Fruit fly (Drosophila melanogaster) whole organism, pupa: ENCODE data around the gene Egfrap.

Experiments used
- CG10348 ChIP-seq: fragments of 200-800 bp; sonication (Bioruptor generic); IDR thresholded peaks from 2 replicates; pipeline ENCODE4 v1.3.6; 2022; ENCODE audit warnings: missing biosample characterization, missing genetic modification characterization
- CG12605 ChIP-seq: fragments of 200-800 bp; sonication (Bioruptor generic); IDR thresholded peaks from 2 replicates; pipeline ENCODE4 v1.3.6; 2022; ENCODE audit warnings: missing biosample characterization, missing genetic modification characterization
- CG15710 ChIP-seq: fragments of 200-800 bp; sonication (Bioruptor generic); optimal IDR thresholded peaks from 2 replicates; lab custom pipeline; 2018; ENCODE audit warnings: missing biosample characterization, mild to moderate bottlenecking, missing genetic modification characterization, moderate library complexity
- CG17806 ChIP-seq: fragments of 200-800 bp; sonication (Bioruptor generic); optimal IDR thresholded peaks from 2 replicates; lab custom pipeline; 2018; ENCODE audit warnings: missing biosample characterization, mild to moderate bottlenecking, missing genetic modification characterization, moderate library complexity
- CG32121 ChIP-seq: fragments of 200-800 bp; sonication (Bioruptor generic); IDR thresholded peaks from 2 replicates; pipeline ENCODE4 v1.3.6; 2022; ENCODE audit warnings: missing biosample characterization, missing genetic modification characterization
- CG34367 ChIP-seq: fragments of 200-800 bp; sonication (Bioruptor generic); optimal IDR thresholded peaks from 2 replicates; lab custom pipeline; 2018; ENCODE audit warnings: missing biosample characterization, mild to moderate bottlenecking, missing genetic modification characterization
- CG4496 ChIP-seq: fragments of 200-800 bp; sonication (Bioruptor generic); IDR thresholded peaks from 3 replicates; pipeline ENCODE4 v1.3.6; 2022; ENCODE audit warnings: missing biosample characterization, missing genetic modification characterization
- CG8159 ChIP-seq: fragments of 200-800 bp; sonication (Bioruptor generic); optimal IDR thresholded peaks from 3 replicates; lab custom pipeline; 2018; ENCODE audit warnings: missing biosample characterization, mild to moderate bottlenecking, missing genetic modification characterization, moderate library complexity
- CG8301 ChIP-seq: fragments of 200-800 bp; sonication (Bioruptor generic); optimal IDR thresholded peaks from 2 replicates; lab custom pipeline; 2018; ENCODE audit warnings: missing biosample characterization, mild to moderate bottlenecking, missing genetic modification characterization
- EcR ChIP-seq: fragments of 200-800 bp; sonication (Bioruptor generic); optimal IDR thresholded peaks from 3 replicates; lab custom pipeline; 2019; ENCODE audit warnings: missing biosample characterization, missing genetic modification characterization, mild to moderate bottlenecking, moderate library complexity, missing genetic modification reagents
- Ets98B ChIP-seq: fragments of 200-800 bp; sonication (Bioruptor generic); IDR thresholded peaks from 2 replicates; pipeline ENCODE4 v1.3.6; 2022; ENCODE audit warnings: missing biosample characterization, missing genetic modification characterization
- Pif1A ChIP-seq: fragments of 200-800 bp; sonication (Bioruptor generic); optimal IDR thresholded peaks from 3 replicates; lab custom pipeline; 2016; ENCODE audit warnings: missing biosample characterization, missing genetic modification characterization
- Snoo ChIP-seq: fragments of 200-800 bp; sonication (Bioruptor generic); optimal IDR thresholded peaks from 3 replicates; lab custom pipeline; 2017; ENCODE audit warnings: missing biosample characterization, mild to moderate bottlenecking, missing genetic modification characterization, inconsistent platforms
- gl ChIP-seq: fragments of 200-800 bp; sonication (Bioruptor generic); optimal IDR thresholded peaks from 2 replicates; lab custom pipeline; 2018; ENCODE audit warnings: missing biosample characterization, mild to moderate bottlenecking, missing genetic modification characterization
- rn ChIP-seq: fragments of 200-800 bp; sonication (Bioruptor generic); IDR thresholded peaks from 2 replicates; pipeline ENCODE4 v1.3.6; 2022; ENCODE audit warnings: missing biosample characterization, missing genetic modification characterization

The Egfrap gene

DNA sequence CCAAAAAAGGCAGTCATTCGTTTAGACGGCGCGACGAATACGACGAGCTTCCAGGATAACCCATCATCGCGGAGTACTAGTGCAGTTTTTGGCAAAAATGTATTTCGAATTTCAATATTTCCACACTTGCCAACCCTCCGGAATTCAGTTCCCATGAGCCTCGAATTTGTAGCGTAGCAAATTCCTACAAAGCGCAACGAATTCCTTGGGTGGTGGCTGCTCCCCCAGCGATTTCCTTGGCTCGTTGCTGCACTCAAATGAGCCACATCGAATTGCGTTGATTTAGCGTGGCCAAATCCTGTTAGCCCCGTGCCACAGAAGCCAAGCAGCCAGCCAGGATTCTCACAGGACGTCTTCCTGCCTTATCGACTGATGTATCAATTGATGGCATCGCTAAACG, 65.7 kb downstream of the Egfrap start:
- TF ChIP-seq Snoo (no peak), Ets98B (GFP tag; lab: Robert Waterston, UW) (no peak), CG8159 (tag; lab: Kevin White, UChicago) (no peak), CG10348 (GFP tag; lab: Robert Waterston, UW) (no peak), Pif1A (GFP tag; lab: Kevin White, UChicago) (no peak), CG4496 (no peak), gl (tag; lab: Kevin White, UChicago) (no peak), CG8301 (no peak), CG34367 (no peak), CG32121 (GFP tag; lab: Robert Waterston, UW) (no peak), CG17806 (tag; lab: Kevin White, UChicago) (no peak), EcR (GFP tag; lab: Kevin White, UChicago) (no peak), rn (GFP tag; lab: Robert Waterston, UW) (no peak), CG15710 (tag; lab: Kevin White, UChicago) (no peak), CG12605 (GFP tag; lab: Robert Waterston, UW) (no peak)
